Worm (Caenorhabditis elegans) whole organism, late embryonic: ENCODE results near the gene C24A3.9.
A peak's percentile ranks its signal among the peaks of the same experiment; 100 is the strongest.

ENCODE experiments used
- C08G9.2 ChIP-seq: sonication (generic microtip); optimal IDR thresholded peaks from 2 replicates; lab custom pipeline; 2016; ENCODE audit warnings: mild to moderate bottlenecking, missing genetic modification characterization, moderate library complexity, missing compliant biosample characterization
- C38D4.7 ChIP-seq: fragments of 200-800 bp; sonication (Bioruptor generic); optimal IDR thresholded peaks from 2 replicates; lab custom pipeline; 2018; ENCODE audit warnings: mild to moderate bottlenecking, missing genetic modification characterization, moderate library complexity, missing compliant biosample characterization
- F13H6.1 ChIP-seq: sonication (generic microtip); optimal IDR thresholded peaks from 2 replicates; lab custom pipeline; 2016; ENCODE audit warnings: missing genetic modification characterization, missing compliant biosample characterization
- K02D7.2 ChIP-seq: sonication (generic microtip); optimal IDR thresholded peaks from 2 replicates; lab custom pipeline; 2017; ENCODE audit warnings: mild to moderate bottlenecking, missing genetic modification characterization, missing compliant biosample characterization
- K09A11.1 ChIP-seq: sonication (generic microtip); optimal IDR thresholded peaks from 2 replicates; lab custom pipeline; 2017; ENCODE audit warnings: antibody characterized with exemption, mild to moderate bottlenecking, missing genetic modification characterization, missing compliant biosample characterization; ENCODE audit not compliant: insufficient read depth
- T23F11.4 ChIP-seq: fragments of 200-800 bp; sonication (Bioruptor generic); optimal IDR thresholded peaks from 2 replicates; lab custom pipeline; 2018; ENCODE audit warnings: mild to moderate bottlenecking, missing genetic modification characterization, missing compliant biosample characterization
- ahr-1 ChIP-seq: sonication (generic microtip); optimal IDR thresholded peaks from 2 replicates; lab custom pipeline; 2016; ENCODE audit warnings: missing genetic modification characterization, missing compliant biosample characterization
- ceh-18 ChIP-seq: sonication (generic microtip); optimal IDR thresholded peaks from 2 replicates; lab custom pipeline; 2016; ENCODE audit warnings: missing genetic modification characterization, missing compliant biosample characterization
- ceh-34 ChIP-seq: sonication (generic microtip); optimal IDR thresholded peaks from 2 replicates; lab custom pipeline; 2016; ENCODE audit warnings: mild to moderate bottlenecking, missing genetic modification characterization, missing compliant biosample characterization
- ceh-6 ChIP-seq: fragments of 200-800 bp; sonication (Bioruptor generic); optimal IDR thresholded peaks from 2 replicates; lab custom pipeline; 2018; ENCODE audit warnings: mild to moderate bottlenecking, missing genetic modification characterization, missing compliant biosample characterization
- ceh-9 ChIP-seq: sonication (generic microtip); optimal IDR thresholded peaks from 2 replicates; lab custom pipeline; 2016; ENCODE audit warnings: mild to moderate bottlenecking, missing genetic modification characterization, inconsistent platforms, missing compliant biosample characterization
- che-1 ChIP-seq: sonication (generic microtip); optimal IDR thresholded peaks from 2 replicates; lab custom pipeline; 2016; ENCODE audit warnings: mild to moderate bottlenecking, missing genetic modification characterization, missing compliant biosample characterization
- elt-2 ChIP-seq: sonication (generic microtip); optimal IDR thresholded peaks from 2 replicates; lab custom pipeline; 2016; ENCODE audit warnings: missing genetic modification reagents, missing genetic modification characterization, missing compliant biosample characterization
- elt-4 ChIP-seq: sonication (generic microtip); optimal IDR thresholded peaks from 2 replicates; lab custom pipeline; 2016; ENCODE audit warnings: missing genetic modification characterization, missing compliant biosample characterization
- ets-4 ChIP-seq: sonication (generic microtip); optimal IDR thresholded peaks from 2 replicates; lab custom pipeline; 2016; ENCODE audit warnings: missing genetic modification characterization, missing compliant biosample characterization
- eyg-1 ChIP-seq: sonication (generic microtip); optimal IDR thresholded peaks from 2 replicates; lab custom pipeline; 2016; ENCODE audit warnings: missing genotype, missing genetic modification characterization, missing compliant biosample characterization
- hlh-13 ChIP-seq: fragments of 200-800 bp; sonication (Bioruptor generic); optimal IDR thresholded peaks from 2 replicates; lab custom pipeline; 2018; ENCODE audit warnings: mild to moderate bottlenecking, missing genetic modification characterization, missing compliant biosample characterization
- hlh-15 ChIP-seq: sonication (generic microtip); optimal IDR thresholded peaks from 2 replicates; lab custom pipeline; 2016; ENCODE audit warnings: missing genetic modification characterization, missing compliant biosample characterization
- hlh-30 ChIP-seq: sonication (generic microtip); optimal IDR thresholded peaks from 2 replicates; lab custom pipeline; 2017; ENCODE audit warnings: antibody characterized with exemption, missing genetic modification characterization, missing compliant biosample characterization; ENCODE audit not compliant: insufficient read depth
- hlh-6 ChIP-seq: sonication (generic microtip); optimal IDR thresholded peaks from 2 replicates; lab custom pipeline; 2016; ENCODE audit warnings: missing genotype, missing genetic modification characterization, missing compliant biosample characterization
- madf-2 ChIP-seq: sonication (generic microtip); optimal IDR thresholded peaks from 2 replicates; lab custom pipeline; 2017; ENCODE audit warnings: missing genetic modification characterization, missing compliant biosample characterization
- mec-3 ChIP-seq: sonication (generic microtip); optimal IDR thresholded peaks from 2 replicates; lab custom pipeline; 2016; ENCODE audit warnings: borderline replicate concordance, missing genetic modification characterization, missing compliant biosample characterization
- nhr-11 ChIP-seq: fragments of 150-350 bp; optimal IDR thresholded peaks from 2 replicates; lab custom pipeline; 2014; ENCODE audit warnings: missing biosample characterization, missing genetic modification characterization
- pag-3 ChIP-seq: sonication (generic microtip); optimal IDR thresholded peaks from 2 replicates; lab custom pipeline; 2016; ENCODE audit warnings: missing compliant biosample characterization, missing genetic modification characterization, borderline replicate concordance
- pax-1 ChIP-seq: fragments of 150-350 bp; optimal IDR thresholded peaks from 2 replicates; lab custom pipeline; 2014; ENCODE audit warnings: missing biosample characterization, missing genetic modification characterization
- pha-2 ChIP-seq: sonication (generic microtip); optimal IDR thresholded peaks from 2 replicates; lab custom pipeline; 2017; ENCODE audit warnings: mild to moderate bottlenecking, missing genetic modification characterization, missing compliant biosample characterization
- pqm-1 ChIP-seq: sonication (generic microtip); optimal IDR thresholded peaks from 2 replicates; lab custom pipeline; 2016; ENCODE audit warnings: missing genetic modification characterization, missing compliant biosample characterization
- ref-2 ChIP-seq: sonication (generic microtip); optimal IDR thresholded peaks from 2 replicates; lab custom pipeline; 2016; ENCODE audit warnings: missing genetic modification characterization, missing compliant biosample characterization
- syd-9 ChIP-seq: sonication (generic microtip); optimal IDR thresholded peaks from 2 replicates; lab custom pipeline; 2016; ENCODE audit warnings: mild to moderate bottlenecking, missing genetic modification characterization, moderate library complexity, missing compliant biosample characterization
- tbx-2 ChIP-seq: sonication (generic microtip); optimal IDR thresholded peaks from 2 replicates; lab custom pipeline; 2016; ENCODE audit warnings: missing genetic modification characterization, missing compliant biosample characterization
- tbx-7 ChIP-seq: sonication (generic microtip); optimal IDR thresholded peaks from 2 replicates; lab custom pipeline; 2016; ENCODE audit warnings: missing genotype, missing genetic modification characterization, missing compliant biosample characterization
- ttx-3 ChIP-seq: sonication (generic microtip); optimal IDR thresholded peaks from 2 replicates; lab custom pipeline; 2016; ENCODE audit warnings: missing genetic modification reagents, missing genetic modification characterization, missing compliant biosample characterization
- unc-3 ChIP-seq, 2 experiments: fragments of 200-800 bp in 1 of 2; sonication (Bioruptor generic) in 1 of 2; sonication (generic microtip) in 1 of 2; conservative IDR thresholded peaks in 1 of 2; optimal IDR thresholded peaks in 1 of 2; 2 replicates each; pipeline versions ENCODE4 v1.3.6 to Lab custom; 2016 to 2022; ENCODE audit warnings: missing compliant biosample characterization in 2 of 2, missing genetic modification characterization in 2 of 2, missing genetic modification reagents in 1 of 2
- unc-55 ChIP-seq: sonication (generic microtip); optimal IDR thresholded peaks from 2 replicates; lab custom pipeline; 2017; ENCODE audit warnings: missing biosample characterization, missing genetic modification reagents, missing genetic modification characterization
- unc-86 ChIP-seq: sonication (generic microtip); optimal IDR thresholded peaks from 2 replicates; lab custom pipeline; 2016; ENCODE audit warnings: missing genetic modification characterization, missing compliant biosample characterization
- ztf-16 ChIP-seq: sonication (generic microtip); optimal IDR thresholded peaks from 2 replicates; lab custom pipeline; 2017; ENCODE audit warnings: missing genetic modification characterization, missing compliant biosample characterization

Gene C24A3.9

ce11 chrX:9028909-9029520, 18.7 kb upstream of the C24A3.9 start, which contains the start of gene snf-12 (continued):
- TF ChIP-seq ahr-1: no peak

- no peak for TF ChIP-seq hlh-6 (tag; lab: Kevin White, UChicago)
- no peak for TF ChIP-seq unc-55 (GFP tag; lab: Kevin White, UChicago)
- no peak for TF ChIP-seq mec-3 (tag; lab: Kevin White, UChicago)
- no peak for TF ChIP-seq tbx-2 (tag; lab: Kevin White, UChicago)
- no peak for TF ChIP-seq T23F11.4
- no peak for TF ChIP-seq ceh-34 (tag; lab: Kevin White, UChicago)
- TF ChIP-seq eyg-1: no peak
Measured at ce11 chrX:9027304-9027703, 17.0 kb upstream of the C24A3.9 start, which contains the start of gene T25B6.3. TSS of gene T25B6.3 (plus strand) at chrX:9027604.

ce11 chrX:9025484-9025883, 15.2 kb upstream of the C24A3.9 start:
- TF ChIP-seq pha-2 (tag; lab: Kevin White, UChicago) (no peak), elt-4 (tag; lab: Kevin White, UChicago) (no peak), nhr-11 (tag; lab: Kevin White, UChicago) (no peak), ceh-6 (GFP tag; lab: Kevin White, UChicago) (no peak), pqm-1 (tag; lab: Kevin White, UChicago) (no peak), C38D4.7 (GFP tag; lab: Kevin White, UChicago) (no peak), K02D7.2 (tag; lab: Kevin White, UChicago) (no peak), syd-9 (tag; lab: Kevin White, UChicago) (no peak), ref-2 (tag; lab: Kevin White, UChicago) (no peak), F13H6.1 (tag; lab: Kevin White, UChicago) (no peak), hlh-13 (GFP tag; lab: Kevin White, UChicago) (no peak), ceh-34 (tag; lab: Kevin White, UChicago) (no peak), tbx-7 (tag; lab: Kevin White, UChicago) (no peak), ceh-18 (tag; lab: Kevin White, UChicago) (no peak), madf-2 (tag; lab: Kevin White, UChicago) (no peak), unc-3 (GFP tag; conservative IDR thresholded peaks at IDR 0.05; lab: Robert Waterston, UW) (no peak), unc-3 (tag; optimal IDR thresholded peaks at IDR 0.05; lab: Kevin White, UChicago) (no peak), hlh-15 (tag; lab: Kevin White, UChicago) (no peak), hlh-30 (no peak)

- peak; percentile 31 for TF ChIP-seq che-1 (tag; lab: Kevin White, UChicago)
- TF ChIP-seq tbx-2 (tag; lab: Kevin White, UChicago): no peak
- peak; percentile 41; the same call in 1 of the 2 replicates for TF ChIP-seq unc-3 (GFP tag; conservative IDR thresholded peaks at IDR 0.05; lab: Robert Waterston, UW)
- TF ChIP-seq unc-3 (tag; optimal IDR thresholded peaks at IDR 0.05; lab: Kevin White, UChicago): no peak
- TF ChIP-seq nhr-11 (tag; lab: Kevin White, UChicago): no peak
- TF ChIP-seq elt-2 (tag; lab: Kevin White, UChicago): peak; percentile 33
- TF ChIP-seq C08G9.2 (tag; lab: Kevin White, UChicago): no peak
- TF ChIP-seq ztf-16 (tag; lab: Kevin White, UChicago): peak; percentile 2
- peak; percentile 34 for TF ChIP-seq ttx-3
- no peak for TF ChIP-seq ceh-34 (tag; lab: Kevin White, UChicago)
- TF ChIP-seq ceh-9: no peak
- peak; percentile 10 for TF ChIP-seq unc-86 (tag; lab: Kevin White, UChicago)
- no peak for TF ChIP-seq eyg-1
Measured at ce11 chrX:9024270-9024669, 14.0 kb upstream of the C24A3.9 start.

ce11 chrX:9023816-9024215, 13.5 kb upstream of the C24A3.9 start:
- TF ChIP-seq mec-3 (tag; lab: Kevin White, UChicago) (no peak), pax-1 (tag; lab: Kevin White, UChicago) (no peak), tbx-2 (tag; lab: Kevin White, UChicago) (no peak), pag-3 (no peak), ets-4 (tag; lab: Kevin White, UChicago) (no peak), K09A11.1 (tag; lab: Kevin White, UChicago) (no peak), madf-2 (tag; lab: Kevin White, UChicago) (no peak), nhr-11 (tag; lab: Kevin White, UChicago) (no peak), ceh-34 (tag; lab: Kevin White, UChicago) (no peak)
